Fruit fly (Drosophila melanogaster) whole organism, wandering third instar larva: ENCODE data around the gene CG42322.

Source experiments
- Rel ChIP-seq, 2 experiments: fragments of 200-800 bp; sonication (Bioruptor generic) in 1 of 2; optimal IDR thresholded peaks; 2 replicates in 1 of 2; 3 replicates in 1 of 2; lab custom pipeline; 2016 to 2019; ENCODE audit warnings: mild to moderate bottlenecking in 2 of 2, missing biosample characterization in 2 of 2, missing genetic modification characterization in 2 of 2, moderate library complexity in 1 of 2
- dl ChIP-seq, 2 experiments: fragments of 175-275, 200-275 bp in 1 of 2; fragments of 200-275 bp in 1 of 2; sonication (Bioruptor generic); optimal IDR thresholded peaks; lab custom pipeline; 2018; ENCODE audit warnings: mild to moderate bottlenecking in 2 of 2, missing biosample characterization in 2 of 2, missing genetic modification characterization in 2 of 2, moderate library complexity in 2 of 2; ENCODE audit not compliant: partially characterized antibody in 2 of 2, insufficient read depth in 1 of 2
- fru ChIP-seq: fragments of 200-800 bp; sonication (Bioruptor generic); optimal IDR thresholded peaks from 3 replicates; lab custom pipeline; 2016; ENCODE audit warnings: missing biosample characterization, mild to moderate bottlenecking, missing genetic modification characterization
- jim ChIP-seq: fragments of 175-275, 200-325 bp; sonication (Bioruptor generic); optimal IDR thresholded peaks from 2 replicates; lab custom pipeline; 2016; ENCODE audit warnings: missing biosample characterization, mild to moderate bottlenecking, missing genetic modification characterization

dm6 chr3R:20773174-20773573 lies 33.3 kb downstream of the CG42322 start:
- TF ChIP-seq fru, result no peak
- TF ChIP-seq jim (GFP tag; lab: Kevin White, UChicago), result no peak
- TF ChIP-seq Rel (GFP tag; optimal IDR thresholded peaks at IDR 0.05; lab: Kevin White, UChicago), result no peak
- no peak for TF ChIP-seq Rel (tag; optimal IDR thresholded peaks at IDR 0.05; lab: Kevin White, UChicago)
- no peak for TF ChIP-seq dl (GFP tag; optimal IDR thresholded peaks at IDR 0.05; lab: Kevin White, UChicago; ENCODE audit: insufficient read depth in 1 of 2, partially characterized antibody in 2 of 2)
